Worm (Caenorhabditis elegans): ENCODE measurements around the gene H12C20.7.

Gene H12C20.7

ce11 chrV:11614805-11615497, 42.2 kb upstream of the H12C20.7 start (continued):
- TF ChIP-seq D1046.2 (GFP tag; IDR thresholded peaks at IDR 0.05) (no peak), T20F7.1 (GFP tag; optimal IDR thresholded peaks at IDR 0.05) (peak; percentile 31), Y48G9A.11 (GFP tag; IDR thresholded peaks at IDR 0.05) (no peak), pha-4 (GFP tag; IDR thresholded peaks at IDR 0.05) (no peak), pha-4 (tag; optimal IDR thresholded peaks at IDR 0.05) (no peak)

ce11 chrV:11613007-11613406, 40.2 kb upstream of the H12C20.7 start, which contains the start of gene tag-290:
tag-290 (plus strand) TSS chrV:11613307.
- TF ChIP-seq lin-15B (tag; optimal IDR thresholded peaks at IDR 0.05) (no peak), daf-16 (GFP tag; optimal IDR thresholded peaks at IDR 0.05) (no peak), daf-16 (tag; optimal IDR thresholded peaks at IDR 0.05) (no peak), unc-62 (GFP tag; optimal IDR thresholded peaks at IDR 0.05 in 1 of 2) (no peak), unc-62 (tag; optimal IDR thresholded peaks at IDR 0.05) (no peak), lsy-2 (tag; optimal IDR thresholded peaks at IDR 0.05) (no peak), nhr-76 (tag; optimal IDR thresholded peaks at IDR 0.05) (no peak), lim-7 (GFP tag; IDR thresholded peaks at IDR 0.05) (no peak), hlh-30 (tag; optimal IDR thresholded peaks at IDR 0.05; ENCODE audit: insufficient read depth) (no peak), ceh-44 (GFP tag; IDR thresholded peaks at IDR 0.05) (no peak), mep-1 (tag; optimal IDR thresholded peaks at IDR 0.05) (no peak), nhr-111 (GFP tag; optimal IDR thresholded peaks at IDR 0.05) (no peak), aly-2 (tag; optimal IDR thresholded peaks at IDR 0.05) (no peak), ztf-7 (tag; optimal IDR thresholded peaks at IDR 0.05) (no peak), zfp-2 (tag; optimal IDR thresholded peaks at IDR 0.05) (no peak), zag-1 (tag; optimal IDR thresholded peaks at IDR 0.05) (no peak), dmd-9 (GFP tag; IDR thresholded peaks at IDR 0.05) (no peak), daf-19 (GFP tag; conservative IDR thresholded peaks at IDR 0.05) (no peak), Y48G9A.11 (GFP tag; IDR thresholded peaks at IDR 0.05) (no peak), F10B5.3 (tag; optimal IDR thresholded peaks at IDR 0.05) (no peak), dpl-1 (GFP tag; optimal IDR thresholded peaks at IDR 0.05) (no peak)

ce11 chrV:11610481-11610880, 37.7 kb upstream of the H12C20.7 start, which contains the start of gene sas-5:
sas-5 (plus strand) TSS chrV:11610737.
- no peak for TF ChIP-seq unc-39 (tag; optimal IDR thresholded peaks at IDR 0.05)
- TF ChIP-seq ztf-11 (tag; optimal IDR thresholded peaks at IDR 0.05), result no peak
- 0 out of 2 replicates have a peak, but pooled peaks have one; percentile 11 for TF ChIP-seq nhr-42 (GFP tag; IDR thresholded peaks at IDR 0.05)
- TF ChIP-seq hif-1 (tag; optimal IDR thresholded peaks at IDR 0.05), result peak in 1 of 2 experiments; percentile 54
- peak; percentile 95 for TF ChIP-seq mes-2 (tag; optimal IDR thresholded peaks at IDR 0.05; ENCODE audit: poor library complexity, severe bottlenecking)
- TF ChIP-seq ces-1 (GFP tag; optimal IDR thresholded peaks at IDR 0.05), result peak; percentile 34
- TF ChIP-seq fos-1 (tag; optimal IDR thresholded peaks at IDR 0.05), result no peak
- TF ChIP-seq dpl-1 (GFP tag; optimal IDR thresholded peaks at IDR 0.05), result peak; percentile 93
- no peak for TF ChIP-seq Y105C5A.15 (GFP tag; IDR thresholded peaks at IDR 0.05)
- TF ChIP-seq egl-43 (GFP tag; IDR thresholded peaks at IDR 0.05), result peak; percentile 64; the same call in 1 of the 2 replicates
- TF ChIP-seq hlh-30 (tag; optimal IDR thresholded peaks at IDR 0.05; ENCODE audit: insufficient read depth), result peak; percentile 72
- peak; percentile 57 for TF ChIP-seq spr-1 (tag; optimal IDR thresholded peaks at IDR 0.05)
- no peak for TF ChIP-seq ceh-82 (tag; optimal IDR thresholded peaks at IDR 0.05)
- TF ChIP-seq lin-13 (GFP tag; optimal IDR thresholded peaks at IDR 0.05), result peak; percentile 61
- TF ChIP-seq F49E8.2 (tag; optimal IDR thresholded peaks at IDR 0.05; ENCODE audit: borderline replicate concordance), result no peak
- peak; percentile 82 for TF ChIP-seq unc-130 (GFP tag; optimal IDR thresholded peaks at IDR 0.05)
- 0 out of 2 replicates have a peak, but pooled peaks have one; percentile 20 for TF ChIP-seq tra-1 (GFP tag; IDR thresholded peaks at IDR 0.05)
- no peak for TF ChIP-seq ceh-28 (tag; optimal IDR thresholded peaks at IDR 0.05)
- TF ChIP-seq ztf-7 (tag; optimal IDR thresholded peaks at IDR 0.05), result peak; percentile 4
- no peak for TF ChIP-seq lin-15B (tag; optimal IDR thresholded peaks at IDR 0.05)
- peak; percentile 22 for TF ChIP-seq F10B5.3 (tag; optimal IDR thresholded peaks at IDR 0.05)
- peak; percentile 39 for TF ChIP-seq nhr-48 (tag; optimal IDR thresholded peaks at IDR 0.05)
- peak; percentile 44 for TF ChIP-seq rbr-2 (tag; optimal IDR thresholded peaks at IDR 0.05)
- TF ChIP-seq lin-38 (GFP tag; IDR thresholded peaks at IDR 0.05), result peak; percentile 81
- peak in 1 of 2 experiments; percentile 55 for TF ChIP-seq mdl-1 (tag; optimal IDR thresholded peaks at IDR 0.05)
- peak; percentile 8 for TF ChIP-seq nhr-28 (tag; optimal IDR thresholded peaks at IDR 0.05)
- TF ChIP-seq snpc-1.2 (GFP tag; IDR thresholded peaks at IDR 0.05), result peak; percentile 37; the same call in 1 of the 2 replicates
- TF ChIP-seq zfp-3 (GFP tag; conservative IDR thresholded peaks at IDR 0.05), result no peak

Data from whole organism, L4 larva.